Fruit fly (Drosophila melanogaster) whole organism, embryonic: ENCODE data around the gene mRpS11.

ENCODE experiments used
- Atf-2 ChIP-seq: fragments of 200-800 bp; sonication (Bioruptor generic); optimal IDR thresholded peaks from 2 replicates; lab custom pipeline; 2016; ENCODE audit warnings: missing biosample characterization, missing genetic modification characterization
- BtbVII ChIP-seq: fragments of 200-800 bp; sonication (Bioruptor generic); optimal IDR thresholded peaks from 3 replicates; lab custom pipeline; 2017; ENCODE audit warnings: missing biosample characterization, mild to moderate bottlenecking, missing genetic modification characterization
- CG1024 ChIP-seq: fragments of 200-800 bp; sonication (Bioruptor generic); IDR thresholded peaks from 2 replicates; pipeline ENCODE4 v1.3.6; 2022; ENCODE audit warnings: missing biosample characterization, missing genetic modification characterization
- CG1233 ChIP-seq: fragments of 200-800 bp; sonication (Bioruptor generic); optimal IDR thresholded peaks from 4 replicates; lab custom pipeline; 2018; ENCODE audit warnings: missing biosample characterization, mild to moderate bottlenecking, missing genetic modification characterization
- CG12744 ChIP-seq: fragments of 200-800 bp; sonication (Bioruptor generic); optimal IDR thresholded peaks from 2 replicates; lab custom pipeline; 2016; ENCODE audit warnings: missing biosample characterization, missing genetic modification characterization
- CG12769 ChIP-seq: fragments of 200-800 bp; sonication (Bioruptor generic); optimal IDR thresholded peaks from 2 replicates; lab custom pipeline; 2019; ENCODE audit warnings: missing biosample characterization, mild to moderate bottlenecking, missing genetic modification characterization, moderate library complexity
- CG13296 ChIP-seq: fragments of 200-800 bp; sonication (Bioruptor generic); optimal IDR thresholded peaks from 3 replicates; lab custom pipeline; 2018; ENCODE audit warnings: missing biosample characterization, mild to moderate bottlenecking, missing genetic modification characterization
- CG17385 ChIP-seq: fragments of 200-800 bp; sonication (Bioruptor generic); optimal IDR thresholded peaks from 3 replicates; lab custom pipeline; 2018; ENCODE audit warnings: missing biosample characterization, mild to moderate bottlenecking, missing genetic modification characterization
- CG17612 ChIP-seq: fragments of 200-800 bp; sonication (Bioruptor generic); IDR thresholded peaks from 2 replicates; pipeline ENCODE4 v1.3.6; 2022; ENCODE audit warnings: missing biosample characterization, missing genetic modification characterization
- CG1832 ChIP-seq: fragments of 200-800 bp; sonication (Bioruptor generic); optimal IDR thresholded peaks from 2 replicates; lab custom pipeline; 2017; ENCODE audit warnings: missing biosample characterization, mild to moderate bottlenecking, missing genetic modification characterization, inconsistent platforms
- CG2875 ChIP-seq: fragments of 200-800 bp; sonication (Bioruptor generic); optimal IDR thresholded peaks from 2 replicates; lab custom pipeline; 2017; ENCODE audit warnings: missing biosample characterization, mild to moderate bottlenecking, missing genetic modification characterization, missing genetic modification reagents
- CG34422 ChIP-seq: fragments of 200-800 bp; sonication (Bioruptor generic); IDR thresholded peaks from 3 replicates; pipeline ENCODE4 v1.3.6; 2022; ENCODE audit warnings: missing biosample characterization, missing genetic modification characterization
- CG4328 ChIP-seq: fragments of 200-800 bp; sonication (Bioruptor generic); optimal IDR thresholded peaks from 3 replicates; lab custom pipeline; 2017; ENCODE audit warnings: missing biosample characterization, missing genetic modification reagents, missing genetic modification characterization
- CG4707 ChIP-seq: fragments of 200-800 bp; sonication (Bioruptor generic); optimal IDR thresholded peaks from 2 replicates; lab custom pipeline; 2018; ENCODE audit warnings: missing biosample characterization, mild to moderate bottlenecking, missing genetic modification characterization, moderate library complexity
- CG4730 ChIP-seq: fragments of 200-800 bp; sonication (Bioruptor generic); IDR thresholded peaks from 2 replicates; pipeline ENCODE4 v1.3.6; 2022; ENCODE audit warnings: missing biosample characterization, missing genetic modification characterization
- CG7839 ChIP-seq: fragments of 200-800 bp; sonication (Bioruptor generic); optimal IDR thresholded peaks from 3 replicates; lab custom pipeline; 2018; ENCODE audit warnings: missing biosample characterization, mild to moderate bottlenecking, missing genetic modification characterization, moderate library complexity
- CG8089 ChIP-seq: fragments of 200-800 bp; sonication (Bioruptor generic); optimal IDR thresholded peaks from 3 replicates; lab custom pipeline; 2016; ENCODE audit warnings: missing biosample characterization, missing genetic modification characterization
- CG8359 ChIP-seq: fragments of 200-800 bp; sonication (Bioruptor generic); optimal IDR thresholded peaks from 2 replicates; lab custom pipeline; 2017; ENCODE audit warnings: missing biosample characterization, mild to moderate bottlenecking, missing genetic modification characterization, borderline replicate concordance
- CG8388 ChIP-seq: fragments of 200-800 bp; sonication (Bioruptor generic); optimal IDR thresholded peaks from 2 replicates; lab custom pipeline; 2019; ENCODE audit warnings: missing biosample characterization, mild to moderate bottlenecking, missing genetic modification characterization, moderate library complexity
- Deaf1 ChIP-seq: fragments of 200-800 bp; optimal IDR thresholded peaks from 3 replicates; lab custom pipeline; 2019; ENCODE audit warnings: missing biosample characterization, mild to moderate bottlenecking, missing genetic modification characterization, moderate library complexity
- Dek ChIP-seq: fragments of 200-800 bp; sonication (Bioruptor generic); optimal IDR thresholded peaks from 3 replicates; lab custom pipeline; 2019; ENCODE audit warnings: missing biosample characterization, mild to moderate bottlenecking, missing genetic modification characterization, moderate library complexity
- Dfd ChIP-seq, 2 experiments: fragments of >200 bp; optimal IDR thresholded peaks; 2 replicates each; lab custom pipeline; 2017; ENCODE audit warnings: missing biosample characterization in 2 of 2, missing genetic modification characterization in 2 of 2
- E2f1 ChIP-seq: fragments of 200-800 bp; sonication (Bioruptor generic); IDR thresholded peaks from 2 replicates; pipeline ENCODE4 v1.3.6; 2022; ENCODE audit warnings: missing biosample characterization, missing genetic modification characterization
- ERR ChIP-seq: fragments of 200-800 bp; sonication (Bioruptor generic); optimal IDR thresholded peaks from 2 replicates; lab custom pipeline; 2016; ENCODE audit warnings: missing biosample characterization, missing genetic modification characterization
- Elba2 ChIP-seq: fragments of 200-800 bp; sonication (Bioruptor generic); optimal IDR thresholded peaks from 3 replicates; lab custom pipeline; 2016; ENCODE audit warnings: missing biosample characterization, missing genetic modification characterization
- Lim3 ChIP-seq: fragments of 200-800 bp; sonication (Bioruptor generic); IDR thresholded peaks from 2 replicates; pipeline ENCODE4 v1.3.6; 2022; ENCODE audit warnings: missing biosample characterization, missing genetic modification characterization
- MBD-R2 ChIP-seq: fragments of 200-800 bp; sonication (Bioruptor generic); IDR thresholded peaks from 2 replicates; pipeline ENCODE4 v1.3.6; 2022; ENCODE audit warnings: missing biosample characterization, missing genetic modification characterization
- Oli ChIP-seq: fragments of 200-800 bp; sonication (Bioruptor generic); optimal IDR thresholded peaks from 2 replicates; lab custom pipeline; 2018; ENCODE audit warnings: missing biosample characterization, mild to moderate bottlenecking, missing genetic modification characterization, moderate library complexity
- Scr ChIP-seq: fragments of 200-800 bp; sonication (Bioruptor generic); IDR thresholded peaks from 2 replicates; pipeline ENCODE4 v1.3.6; 2022; ENCODE audit warnings: missing biosample characterization, missing genetic modification characterization; ENCODE audit not compliant: partially characterized antibody
- al ChIP-seq: fragments of 200-800 bp; sonication (Bioruptor generic); IDR thresholded peaks from 2 replicates; pipeline ENCODE4 v1.3.6; 2022; ENCODE audit warnings: missing biosample characterization, missing genetic modification characterization
- ara ChIP-seq: fragments of 200-800 bp; sonication (Bioruptor generic); IDR thresholded peaks from 2 replicates; pipeline ENCODE4 v1.3.6; 2022; ENCODE audit warnings: missing biosample characterization, missing genetic modification characterization
- bab2 ChIP-seq: fragments of 200-800 bp; sonication (Bioruptor generic); optimal IDR thresholded peaks from 2 replicates; lab custom pipeline; 2016; ENCODE audit warnings: missing biosample characterization, missing genetic modification characterization
- bowl ChIP-seq: fragments of 200-800 bp; sonication (Bioruptor generic); IDR thresholded peaks from 2 replicates; pipeline ENCODE4 v1.3.6; 2022; ENCODE audit warnings: missing biosample characterization, missing genetic modification characterization
- cato ChIP-seq: fragments of 200-800 bp; sonication (Bioruptor generic); optimal IDR thresholded peaks from 2 replicates; lab custom pipeline; 2016; ENCODE audit warnings: missing biosample characterization, missing genetic modification characterization, borderline replicate concordance
- caup ChIP-seq: fragments of 200-800 bp; sonication (Bioruptor generic); optimal IDR thresholded peaks from 3 replicates; lab custom pipeline; 2017; ENCODE audit warnings: missing biosample characterization, mild to moderate bottlenecking, missing genetic modification characterization, moderate library complexity; ENCODE audit not compliant: severe bottlenecking
- dimm ChIP-seq: fragments of 200-800 bp; sonication (Bioruptor generic); IDR thresholded peaks from 2 replicates; pipeline ENCODE4 v1.3.6; 2022; ENCODE audit warnings: missing biosample characterization, missing genetic modification characterization
- ems ChIP-seq: fragments of 200-800 bp; sonication (Bioruptor generic); optimal IDR thresholded peaks from 3 replicates; lab custom pipeline; 2016; ENCODE audit warnings: missing biosample characterization, missing genetic modification characterization
- gfzf ChIP-seq: fragments of 200-800 bp; sonication (Bioruptor generic); optimal IDR thresholded peaks from 2 replicates; lab custom pipeline; 2016; ENCODE audit warnings: missing biosample characterization, mild to moderate bottlenecking, missing genetic modification characterization, moderate library complexity
- jumu ChIP-seq: fragments of 200-800 bp; sonication (Bioruptor generic); optimal IDR thresholded peaks from 3 replicates; lab custom pipeline; 2016; ENCODE audit warnings: missing biosample characterization, missing genetic modification characterization
- pnt ChIP-seq: fragments of 200-800 bp; sonication (Bioruptor generic); optimal IDR thresholded peaks from 3 replicates; lab custom pipeline; 2016; ENCODE audit warnings: missing biosample characterization, missing genetic modification characterization
- prd ChIP-seq, 3 experiments: fragments of >200 bp in 2 of 3; fragments of 200-800 bp in 1 of 3; sonication (Bioruptor generic) in 1 of 3; optimal IDR thresholded peaks in 2 of 3; IDR thresholded peaks in 1 of 3; 2 replicates in 2 of 3; 3 replicates in 1 of 3; pipeline versions ENCODE4 v1.3.6 to Lab custom; 2017 to 2022; ENCODE audit warnings: missing biosample characterization in 1 of 3, missing genetic modification characterization in 1 of 3
- sens ChIP-seq: fragments of 200-800 bp; sonication (Bioruptor generic); peaks from one replicate; lab custom pipeline; 2016; ENCODE audit warnings: missing biosample characterization, missing genetic modification characterization
- sob ChIP-seq: fragments of 200-800 bp; sonication (Bioruptor generic); IDR thresholded peaks from 2 replicates; pipeline ENCODE4 v1.3.6; 2022; ENCODE audit warnings: missing biosample characterization, missing genetic modification characterization
- stwl ChIP-seq: fragments of 200-800 bp; sonication (Bioruptor generic); optimal IDR thresholded peaks from 3 replicates; lab custom pipeline; 2018; ENCODE audit warnings: missing biosample characterization, mild to moderate bottlenecking, missing genetic modification characterization, moderate library complexity
- sug ChIP-seq: fragments of 200-800 bp; optimal IDR thresholded peaks from 2 replicates; lab custom pipeline; 2019; ENCODE audit warnings: missing biosample characterization, mild to moderate bottlenecking, missing genetic modification characterization, moderate library complexity
- tna ChIP-seq: fragments of 200-800 bp; sonication (Bioruptor generic); IDR thresholded peaks from 2 replicates; pipeline ENCODE4 v1.3.6; 2022; ENCODE audit warnings: missing biosample characterization, missing genetic modification characterization; ENCODE audit not compliant: partially characterized antibody
- tup ChIP-seq: fragments of 200-800 bp; sonication (Bioruptor generic); optimal IDR thresholded peaks from 2 replicates; lab custom pipeline; 2016; ENCODE audit warnings: missing biosample characterization, mild to moderate bottlenecking, missing genetic modification characterization, moderate library complexity
- twi ChIP-seq: fragments of 200-800 bp; optimal IDR thresholded peaks from 2 replicates; lab custom pipeline; 2019; ENCODE audit warnings: missing biosample characterization, mild to moderate bottlenecking, missing genetic modification characterization, moderate library complexity
- vvl ChIP-seq: fragments of 200-800 bp; sonication (Bioruptor generic); IDR thresholded peaks from 2 replicates; pipeline ENCODE4 v1.3.6; 2022; ENCODE audit warnings: missing biosample characterization, missing genetic modification characterization

mRpS11 gene

DNA sequence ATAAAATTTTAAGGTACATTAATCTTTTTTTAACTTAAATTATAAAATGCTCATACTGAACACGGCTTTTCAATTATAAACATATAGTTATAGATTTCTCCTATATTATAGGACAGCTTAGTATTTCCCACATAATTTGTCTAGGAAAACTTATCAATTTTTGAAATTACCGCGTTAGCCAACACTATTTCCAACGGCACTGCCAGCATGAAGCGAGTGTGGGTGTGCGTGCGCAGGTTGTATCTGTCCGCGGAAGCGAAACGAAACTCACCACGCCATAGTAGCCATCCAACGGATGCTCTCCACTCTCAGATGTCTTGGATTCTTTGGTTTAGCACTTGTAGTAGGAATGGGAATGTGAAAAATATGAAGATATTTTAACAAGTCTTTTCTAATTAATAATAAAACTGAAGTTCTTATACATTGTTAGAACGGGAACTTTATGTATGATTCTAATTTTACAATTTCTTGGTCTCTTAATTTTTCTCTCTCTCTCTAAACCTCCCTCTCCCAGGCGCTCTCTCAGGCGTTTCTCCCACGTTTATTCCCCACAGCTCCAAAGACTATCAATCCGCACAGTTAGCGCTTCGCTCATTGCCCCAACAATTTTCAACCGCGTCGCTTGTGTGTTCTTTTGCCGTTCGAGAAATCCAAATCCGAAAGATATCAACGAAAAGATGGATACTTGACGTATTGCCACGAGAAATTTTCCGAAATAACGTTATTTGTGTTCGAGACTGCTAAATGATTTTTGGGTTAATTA is 18.9 kb upstream of the mRpS11 start, which contains the start of gene Dad (continued):
- no peak for TF ChIP-seq sob (GFP tag; lab: Robert Waterston, UW)
- no peak for TF ChIP-seq CG12744 (GFP tag; lab: Kevin White, UChicago)
- no peak for TF ChIP-seq CG1024 (GFP tag; lab: Robert Waterston, UW)
- TF ChIP-seq ara: 0 out of 2 replicates have a peak, but pooled peaks have one; percentile 20
- TF ChIP-seq BtbVII (GFP tag; lab: Kevin White, UChicago): peak; percentile 74
- TF ChIP-seq Atf-2 (GFP tag; lab: Kevin White, UChicago): no peak
- no peak for TF ChIP-seq tna (GFP tag; lab: Robert Waterston, UW)
- no peak for TF ChIP-seq pnt (GFP tag; lab: Kevin White, UChicago)
- no peak for TF ChIP-seq prd (optimal IDR thresholded peaks at IDR 0.05; lab: Kevin White, UChicago)
- TF ChIP-seq prd (GFP tag; IDR thresholded peaks at IDR 0.05; lab: Robert Waterston, UW): no peak
- TF ChIP-seq MBD-R2: no peak
- TF ChIP-seq bab2 (GFP tag; lab: Kevin White, UChicago): no peak
- TF ChIP-seq caup (GFP tag; lab: Kevin White, UChicago): peak; percentile 36
- TF ChIP-seq CG4328 (GFP tag; lab: Kevin White, UChicago): no peak
- peak; percentile 88 for TF ChIP-seq sens (GFP tag; lab: Kevin White, UChicago)
- TF ChIP-seq dimm (GFP tag; lab: Robert Waterston, UW): no peak
- no peak for TF ChIP-seq ERR
- no peak for TF ChIP-seq CG7839 (tag; lab: Kevin White, UChicago)
- no peak for TF ChIP-seq CG8089 (GFP tag; lab: Kevin White, UChicago)
- TF ChIP-seq CG4707 (GFP tag; lab: Kevin White, UChicago): peak; percentile 29
- TF ChIP-seq CG12769 (tag; lab: Kevin White, UChicago): peak; percentile 51
- TF ChIP-seq CG4730 (GFP tag; lab: Robert Waterston, UW): no peak
- peak; percentile 25; the same call in 1 of the 2 replicates for TF ChIP-seq vvl
- no peak for TF ChIP-seq Oli (tag; lab: Kevin White, UChicago)
- no peak for TF ChIP-seq CG1832 (GFP tag; lab: Kevin White, UChicago)
- no peak for TF ChIP-seq al (GFP tag; lab: Robert Waterston, UW)
- TF ChIP-seq Dek (tag; lab: Kevin White, UChicago): peak; percentile 31
- peak; percentile 40 for TF ChIP-seq Deaf1
- TF ChIP-seq CG8388 (GFP tag; lab: Kevin White, UChicago): no peak
- peak; percentile 29 for TF ChIP-seq CG13296 (GFP tag; lab: Kevin White, UChicago)
- no peak for TF ChIP-seq CG17612 (GFP tag; lab: Robert Waterston, UW)
- TF ChIP-seq stwl (tag; lab: Kevin White, UChicago): peak; percentile 92
- 0 out of 2 replicates have a peak, but pooled peaks have one; percentile 38 for TF ChIP-seq Scr (GFP tag; lab: Robert Waterston, UW)
- TF ChIP-seq E2f1: no peak
- no peak for TF ChIP-seq Dfd (GFP tag; optimal IDR thresholded peaks at IDR 0.05; lab: Kevin White, UChicago)
- TF ChIP-seq CG1233: no peak
- no peak for TF ChIP-seq Lim3 (GFP tag; lab: Robert Waterston, UW)
- TF ChIP-seq CG8359 (GFP tag; lab: Kevin White, UChicago): no peak
- TF ChIP-seq tup: no peak
- TF ChIP-seq CG2875: no peak
- no peak for TF ChIP-seq ems (GFP tag; lab: Kevin White, UChicago)
- no peak for TF ChIP-seq sug (tag; lab: Kevin White, UChicago)
- no peak for TF ChIP-seq gfzf (GFP tag; lab: Kevin White, UChicago)
- no peak for TF ChIP-seq jumu (GFP tag; lab: Kevin White, UChicago)
- no peak for TF ChIP-seq bowl (GFP tag; lab: Robert Waterston, UW)
- TF ChIP-seq twi (tag; lab: Kevin White, UChicago): no peak
- peak; percentile 48; the same call in 1 of the 3 replicates for TF ChIP-seq CG34422 (GFP tag; lab: Robert Waterston, UW)
- TF ChIP-seq cato: no peak
- TF ChIP-seq CG17385 (GFP tag; lab: Kevin White, UChicago): peak; percentile 32
- TF ChIP-seq Elba2 (GFP tag; lab: Kevin White, UChicago): no peak
